Fruit fly (Drosophila melanogaster) whole organism, embryonic: Measurements from ENCODE around the gene lectin-21Ca.

Experiments used
- C15 ChIP-seq: fragments of 200-800 bp; sonication (Bioruptor generic); IDR thresholded peaks from 3 replicates; pipeline ENCODE4 v1.3.6; 2022; ENCODE audit warnings: missing biosample characterization, missing genetic modification characterization
- CG12219 ChIP-seq: fragments of 200-800 bp; sonication (Bioruptor generic); optimal IDR thresholded peaks from 3 replicates; lab custom pipeline; 2018; ENCODE audit warnings: missing biosample characterization, mild to moderate bottlenecking, missing genetic modification characterization
- CG15479 ChIP-seq: fragments of 200-800 bp; sonication (Bioruptor generic); optimal IDR thresholded peaks from 3 replicates; lab custom pipeline; 2019; ENCODE audit warnings: missing biosample characterization, mild to moderate bottlenecking, missing genetic modification characterization, moderate library complexity
- CG7271 ChIP-seq: fragments of 200-800 bp; sonication (Bioruptor generic); optimal IDR thresholded peaks from 2 replicates; lab custom pipeline; 2018; ENCODE audit warnings: missing biosample characterization, mild to moderate bottlenecking, missing genetic modification characterization, moderate library complexity
- HLH3B ChIP-seq: fragments of 200-800 bp; sonication (Bioruptor generic); IDR thresholded peaks from 2 replicates; pipeline ENCODE4 v1.3.6; 2022; ENCODE audit warnings: missing biosample characterization, missing genetic modification characterization
- Hr78 ChIP-seq, 2 experiments: fragments of 200-800 bp in 1 of 2; fragments of >200 bp in 1 of 2; sonication (Bioruptor generic) in 1 of 2; optimal IDR thresholded peaks; 2 replicates each; lab custom pipeline; 2017 to 2019; ENCODE audit warnings: missing biosample characterization in 2 of 2, missing genetic modification characterization in 2 of 2, mild to moderate bottlenecking in 1 of 2, moderate library complexity in 1 of 2
- Lpt ChIP-seq: fragments of >200 bp; optimal IDR thresholded peaks from 2 replicates; lab custom pipeline; 2018; ENCODE audit warnings: missing biosample characterization, missing genetic modification characterization
- Side ChIP-seq: fragments of 200-800 bp; sonication (Bioruptor generic); optimal IDR thresholded peaks from 2 replicates; lab custom pipeline; 2016; ENCODE audit warnings: missing biosample characterization, missing genetic modification characterization
- gro ChIP-seq: fragments of 200-800 bp; sonication (Bioruptor generic); optimal IDR thresholded peaks from 2 replicates; lab custom pipeline; 2016; ENCODE audit warnings: missing biosample characterization, missing genetic modification characterization
- schlank ChIP-seq: fragments of 200-800 bp; sonication (Bioruptor generic); optimal IDR thresholded peaks from 2 replicates; lab custom pipeline; 2018; ENCODE audit warnings: missing biosample characterization, mild to moderate bottlenecking, missing genetic modification characterization
- stwl ChIP-seq: fragments of 200-800 bp; sonication (Bioruptor generic); optimal IDR thresholded peaks from 3 replicates; lab custom pipeline; 2018; ENCODE audit warnings: missing biosample characterization, mild to moderate bottlenecking, missing genetic modification characterization, moderate library complexity
- zfh1 ChIP-seq: fragments of 200-800 bp; sonication (Bioruptor generic); IDR thresholded peaks from 3 replicates; pipeline ENCODE4 v1.3.6; 2022; ENCODE audit warnings: missing biosample characterization, missing genetic modification characterization

- TF ChIP-seq CG15479 (no peak), schlank (tag; lab: Kevin White, UChicago) (no peak), stwl (tag; lab: Kevin White, UChicago) (no peak), gro (GFP tag; lab: Kevin White, UChicago) (no peak), CG7271 (tag; lab: Kevin White, UChicago) (no peak), HLH3B (no peak), Lpt (no peak), CG12219 (GFP tag; lab: Kevin White, UChicago) (no peak), C15 (GFP tag; lab: Robert Waterston, UW) (no peak), zfh1 (GFP tag; lab: Robert Waterston, UW) (no peak), Side (GFP tag; lab: Kevin White, UChicago) (no peak), Hr78 (GFP tag; optimal IDR thresholded peaks at IDR 0.05; lab: Kevin White, UChicago) (no peak)
Observed at dm6 chr2L:653784-654183, 29.4 kb downstream of the lectin-21Ca start.
